Worm (Caenorhabditis elegans) whole organism, L4 larva: ENCODE measurements around the gene crh-2.

ENCODE experiments used
- ZK546.5 ChIP-seq, 2 experiments: sonication (generic microtip); optimal IDR thresholded peaks; 2 replicates each; lab custom pipeline; 2017; ENCODE audit warnings: missing biosample characterization in 2 of 2, missing genetic modification characterization in 2 of 2
- arid-1 ChIP-seq: fragments of 200-800 bp; sonication (Bioruptor generic); conservative IDR thresholded peaks from 2 replicates; pipeline ENCODE4 v1.3.6; 2022; ENCODE audit warnings: missing genetic modification reagents, missing genetic modification characterization, missing compliant biosample characterization
- cey-2 ChIP-seq: sonication (generic microtip); optimal IDR thresholded peaks from 3 replicates; lab custom pipeline; 2017; ENCODE audit warnings: missing genetic modification characterization, mild to moderate bottlenecking, missing compliant biosample characterization, antibody characterized with exemption, borderline replicate concordance; ENCODE audit not compliant: insufficient read depth
- daf-19 ChIP-seq: fragments of 200-800 bp; sonication (Bioruptor generic); conservative IDR thresholded peaks from 2 replicates; pipeline ENCODE4 v1.3.6; 2022; ENCODE audit warnings: missing genetic modification characterization, missing compliant biosample characterization
- pha-4 ChIP-seq, 2 experiments: fragments of 150-350 bp in 1 of 2; fragments of 200-800 bp in 1 of 2; sonication (Bioruptor generic) in 1 of 2; IDR thresholded peaks in 1 of 2; optimal IDR thresholded peaks in 1 of 2; 2 replicates each; pipeline versions ENCODE4 v1.3.6 to Lab custom; 2014 to 2022; ENCODE audit warnings: missing genetic modification characterization in 2 of 2, missing genetic modification reagents in 2 of 2, missing biosample characterization in 1 of 2, missing compliant biosample characterization in 1 of 2
- rbr-2 ChIP-seq: sonication (generic microtip); optimal IDR thresholded peaks from 2 replicates; lab custom pipeline; 2016; ENCODE audit warnings: missing genotype, missing genetic modification characterization, missing compliant biosample characterization
- unc-62 ChIP-seq, 3 experiments: fragments of 150-350 bp in 1 of 3; sonication (generic microtip); optimal IDR thresholded peaks in 2 of 3; peaks in 1 of 3; 1 replicate in 1 of 3; 2 replicates in 2 of 3; lab custom pipeline; 2014 to 2017; ENCODE audit warnings: missing biosample characterization in 3 of 3, missing genetic modification characterization in 3 of 3, missing genetic modification reagents in 3 of 3, missing genotype in 1 of 3

crh-2 gene

ce11 chrII:5130081-5130480, 57.3 kb downstream of the crh-2 start, which contains the start of gene lgc-56:
TSS of gene lgc-56 (plus strand) at chrII:5130381.
- TF ChIP-seq arid-1 (GFP tag; lab: Robert Waterston, UW) (no peak), daf-19 (GFP tag; lab: Robert Waterston, UW) (no peak), rbr-2 (no peak), unc-62 (GFP tag; optimal IDR thresholded peaks at IDR 0.05 in 1 of 2; lab: Kevin White, UChicago) (peak in 1 of 2 experiments; percentile 22), unc-62 (tag; optimal IDR thresholded peaks at IDR 0.05; lab: Kevin White, UChicago) (no peak), pha-4 (GFP tag; IDR thresholded peaks at IDR 0.05; lab: Robert Waterston, UW) (no peak), pha-4 (tag; optimal IDR thresholded peaks at IDR 0.05; lab: Kevin White, UChicago) (no peak), cey-2 (no peak), ZK546.5 (tag; optimal IDR thresholded peaks at IDR 0.05; lab: Kevin White, UChicago) (no peak)
